Worm (Caenorhabditis elegans) whole organism, L4/young adult: Measurements from ENCODE around the gene ucr-1.

ENCODE experiments used
- W03F9.2 ChIP-seq: fragments of 150-350 bp; optimal IDR thresholded peaks from 2 replicates; lab custom pipeline; 2014; ENCODE audit warnings: missing biosample characterization, missing genetic modification characterization
- dao-5 ChIP-seq: sonication (generic microtip); optimal IDR thresholded peaks from 2 replicates; lab custom pipeline; 2016; ENCODE audit warnings: missing genotype, missing genetic modification characterization, moderate library complexity, missing compliant biosample characterization
- him-1 ChIP-seq: sonication (generic microtip); optimal IDR thresholded peaks from 2 replicates; lab custom pipeline; 2016; ENCODE audit warnings: missing genotype, missing genetic modification reagents, missing genetic modification characterization, missing compliant biosample characterization

The ucr-1 gene

ce11 chrIII:5565699-5566098, 26.2 kb upstream of the ucr-1 start:
- TF ChIP-seq him-1 (no peak), dao-5 (no peak), W03F9.2 (tag; lab: Kevin White, UChicago) (no peak)

DNA sequence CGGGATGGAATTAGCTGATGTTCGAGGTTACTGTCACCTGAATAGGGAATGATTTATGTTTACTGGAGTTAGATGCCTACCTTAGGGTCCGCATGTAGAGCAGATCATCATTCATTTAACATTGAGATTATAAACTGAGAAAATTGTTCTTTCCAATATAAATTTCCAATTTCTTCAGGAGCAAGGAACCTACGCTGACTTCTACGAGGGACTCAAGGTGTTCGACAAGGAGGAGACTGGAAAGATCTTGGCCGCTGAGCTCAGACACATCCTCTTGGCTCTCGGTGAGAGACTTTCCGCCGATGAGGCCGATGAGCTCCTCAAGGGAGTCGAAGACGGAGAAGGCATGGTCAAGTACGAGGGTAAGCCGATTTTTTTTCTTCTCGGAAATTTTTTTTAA, 25.4 kb upstream of the ucr-1 start:
- no peak for TF ChIP-seq him-1
- no peak for TF ChIP-seq dao-5
- TF ChIP-seq W03F9.2 (tag; lab: Kevin White, UChicago), result no peak

- no peak for TF ChIP-seq dao-5
- no peak for TF ChIP-seq him-1
- no peak for TF ChIP-seq W03F9.2 (tag; lab: Kevin White, UChicago)
These were observed 23.7 kb upstream of the ucr-1 start for ce11 chrIII:5568265-5568664.

DNA sequence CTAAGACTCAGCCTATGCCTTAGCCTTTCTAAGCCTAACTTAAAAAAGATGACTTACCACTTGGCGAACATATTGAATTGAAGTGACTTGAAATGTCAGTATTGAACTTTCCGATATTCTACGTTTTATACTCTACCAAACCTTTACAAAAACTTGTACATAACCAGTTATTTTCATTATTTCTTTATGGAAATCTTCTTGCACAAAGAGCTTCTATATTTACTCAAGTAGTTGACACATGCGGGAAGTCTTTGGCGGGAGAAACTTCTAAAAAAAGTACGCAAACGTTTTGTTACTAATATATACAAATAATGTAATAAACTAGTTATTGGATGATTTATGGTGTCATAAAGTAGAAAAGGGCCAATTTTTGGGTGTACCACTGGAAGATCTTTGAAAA, 23.3 kb upstream of the ucr-1 start, which contains the start of gene nspb-12:
Gene nspb-12, minus strand, starts transcription at position 101 of the 400 bp plus-strand sequence.
- no peak for TF ChIP-seq W03F9.2 (tag; lab: Kevin White, UChicago)

ce11 chrIII:5570814-5571443, 21.0 kb upstream of the ucr-1 start:
- TF ChIP-seq him-1 (no peak), W03F9.2 (tag; lab: Kevin White, UChicago) (no peak), dao-5 (no peak)

- TF ChIP-seq W03F9.2 (tag; lab: Kevin White, UChicago) (no peak), him-1 (no peak), dao-5 (no peak)
These were observed 19.1 kb upstream of the ucr-1 start for ce11 chrIII:5572806-5573205.

ce11 chrIII:5573694-5574093, 18.2 kb upstream of the ucr-1 start, which contains the start of gene molo-1:
molo-1 (plus strand) TSS chrIII:5573994.
- no peak for TF ChIP-seq dao-5
- TF ChIP-seq W03F9.2 (tag; lab: Kevin White, UChicago), result no peak
- no peak for TF ChIP-seq him-1

DNA sequence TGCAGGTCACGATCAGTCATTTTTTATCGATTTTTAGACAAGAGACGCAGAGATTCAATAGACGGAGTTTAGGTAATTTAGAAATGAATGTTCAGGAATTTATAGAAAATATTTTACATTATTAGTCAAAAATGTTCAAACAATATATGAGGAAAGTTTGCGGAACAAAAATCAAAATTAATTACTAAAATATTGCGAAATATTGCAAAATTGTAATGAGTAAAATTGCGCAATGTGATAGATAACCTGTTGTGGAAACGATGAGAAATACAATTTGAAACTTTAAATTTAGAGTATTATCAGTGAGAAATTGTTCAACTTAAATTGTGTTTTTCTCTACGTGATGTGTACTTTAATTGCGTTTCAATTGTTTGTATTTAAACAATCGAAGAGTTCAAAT, 10.9 kb upstream of the ucr-1 start, which contains the start of gene F56D2.5:
Gene F56D2.5, minus strand, starts transcription at position 371 of the 400 bp plus-strand sequence.
- no peak for TF ChIP-seq dao-5
- TF ChIP-seq him-1, result no peak
- no peak for TF ChIP-seq W03F9.2 (tag; lab: Kevin White, UChicago)

- no peak for TF ChIP-seq him-1
- TF ChIP-seq dao-5, result no peak
- TF ChIP-seq W03F9.2 (tag; lab: Kevin White, UChicago), result no peak
These were observed 9.2 kb upstream of the ucr-1 start, which contains the start of the genes F56D2.8 and uev-2 for ce11 chrIII:5582766-5583165. F56D2.8 (minus strand) TSS chrIII:5582866. uev-2 (plus strand) TSS chrIII:5583125.

- TF ChIP-seq him-1, result no peak
- no peak for TF ChIP-seq W03F9.2 (tag; lab: Kevin White, UChicago)
- TF ChIP-seq dao-5, result no peak
These were observed 7.3 kb upstream of the ucr-1 start, which contains the start of gene F56D2.3 for ce11 chrIII:5584647-5585046. F56D2.3 (plus strand) TSS chrIII:5584947.

- TF ChIP-seq W03F9.2 (tag; lab: Kevin White, UChicago) (no peak), him-1 (no peak), dao-5 (no peak)
These were observed 6.2 kb upstream of the ucr-1 start for ce11 chrIII:5585711-5586110.

- TF ChIP-seq dao-5 (no peak), him-1 (no peak), W03F9.2 (tag; lab: Kevin White, UChicago) (no peak)
These were observed 5.0 kb upstream of the ucr-1 start, which contains the start of gene F56D2.2 for ce11 chrIII:5586925-5587324. F56D2.2 (plus strand) TSS chrIII:5587263.

DNA sequence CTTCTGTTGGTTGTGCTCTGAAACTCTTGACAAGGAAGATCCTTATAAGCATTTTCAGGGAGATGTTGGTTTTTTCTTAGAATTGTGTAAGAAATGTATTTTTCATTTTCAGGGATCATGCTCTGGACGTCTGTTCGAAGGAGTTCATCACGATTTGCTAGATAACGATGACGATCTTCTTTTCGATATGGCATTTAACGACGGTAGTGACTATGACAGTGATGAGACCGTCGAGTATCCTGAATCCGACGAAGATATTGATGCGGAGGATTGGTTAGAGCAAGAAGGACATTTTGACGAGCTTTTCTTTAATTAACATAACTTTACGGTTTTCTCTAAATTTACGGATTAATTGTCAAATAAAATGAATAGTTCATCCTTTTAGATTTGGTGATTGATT, 3.2 kb upstream of the ucr-1 start:
- TF ChIP-seq dao-5, result no peak
- TF ChIP-seq W03F9.2 (tag; lab: Kevin White, UChicago), result no peak
- TF ChIP-seq him-1, result no peak

DNA sequence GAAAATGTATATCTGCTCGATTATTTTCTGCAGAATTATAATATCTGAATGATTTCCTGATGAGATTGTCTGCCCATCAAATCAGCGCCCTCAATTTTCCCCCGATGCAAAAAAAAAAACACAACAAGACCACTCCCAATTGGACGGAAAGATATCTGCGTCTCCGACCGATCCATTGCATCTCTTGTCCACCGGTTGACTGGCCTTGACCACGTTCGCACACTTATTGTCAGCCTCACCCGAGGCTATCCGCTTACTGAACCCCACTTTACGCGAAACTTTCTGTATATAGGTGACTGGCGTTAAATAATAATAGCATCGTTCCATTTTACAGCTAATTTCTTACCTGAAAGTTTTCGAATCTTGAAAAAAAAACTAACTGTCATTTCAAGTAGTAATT, 2.4 kb downstream of the ucr-1 start:
- TF ChIP-seq W03F9.2 (tag; lab: Kevin White, UChicago) (no peak), him-1 (no peak), dao-5 (no peak)

ce11 chrIII:5595445-5595844, 3.5 kb downstream of the ucr-1 start, which contains the start of gene ced-6:
ced-6 (plus strand) TSS chrIII:5595771.
- TF ChIP-seq W03F9.2 (tag; lab: Kevin White, UChicago) (no peak), him-1 (no peak), dao-5 (no peak)

DNA sequence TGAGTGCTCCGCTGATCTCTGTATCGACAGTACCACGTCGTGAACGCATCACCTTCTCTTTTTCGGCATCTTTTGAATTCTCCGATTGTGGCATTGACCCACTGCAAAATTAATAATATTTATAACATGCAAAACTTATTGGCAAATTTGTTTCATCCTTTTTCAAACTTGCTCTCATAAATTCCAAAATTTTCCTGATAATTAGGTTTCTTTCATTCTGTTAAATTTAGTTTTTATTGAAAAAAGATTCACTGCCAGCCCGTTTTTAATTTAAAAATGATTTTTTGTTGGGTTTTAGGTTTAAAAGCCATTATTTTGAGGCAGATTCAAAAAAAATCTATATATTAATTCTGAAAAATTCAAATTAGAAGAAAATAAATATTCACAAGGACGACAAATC, 8.0 kb downstream of the ucr-1 start, which contains the start of gene wdr-37:
Gene wdr-37, minus strand, starts transcription at position 101 of the 400 bp plus-strand sequence.
- no peak for TF ChIP-seq dao-5
- no peak for TF ChIP-seq W03F9.2 (tag; lab: Kevin White, UChicago)
